Fruit fly (Drosophila melanogaster) whole organism, embryonic: Measurements from ENCODE around the gene papi.

ENCODE experiments used
- Ada2b ChIP-seq: fragments of 200-800 bp; sonication (Bioruptor generic); IDR thresholded peaks from 2 replicates; pipeline ENCODE4 v1.3.6; 2022; ENCODE audit warnings: missing biosample characterization, missing genetic modification characterization
- Asciz ChIP-seq: fragments of 200-800 bp; sonication (Bioruptor generic); optimal IDR thresholded peaks from 2 replicates; lab custom pipeline; 2017; ENCODE audit warnings: missing biosample characterization, mild to moderate bottlenecking, missing genetic modification characterization, missing genetic modification reagents
- CG10321 ChIP-seq: fragments of 200-800 bp; sonication (Bioruptor generic); IDR thresholded peaks from 2 replicates; pipeline ENCODE4 v1.3.6; 2022; ENCODE audit warnings: missing biosample characterization, missing genetic modification characterization
- CG12155 ChIP-seq: fragments of 200-800 bp; sonication (Bioruptor generic); optimal IDR thresholded peaks from 3 replicates; lab custom pipeline; 2016; ENCODE audit warnings: missing biosample characterization, missing genetic modification characterization
- CG12744 ChIP-seq: fragments of 200-800 bp; sonication (Bioruptor generic); optimal IDR thresholded peaks from 2 replicates; lab custom pipeline; 2016; ENCODE audit warnings: missing biosample characterization, missing genetic modification characterization
- CG13296 ChIP-seq: fragments of 200-800 bp; sonication (Bioruptor generic); optimal IDR thresholded peaks from 3 replicates; lab custom pipeline; 2018; ENCODE audit warnings: missing biosample characterization, mild to moderate bottlenecking, missing genetic modification characterization
- CG1529 ChIP-seq: fragments of 200-800 bp; sonication (Bioruptor generic); optimal IDR thresholded peaks from 3 replicates; lab custom pipeline; 2018; ENCODE audit warnings: missing biosample characterization, missing genetic modification characterization
- CG1602 ChIP-seq: fragments of 200-800 bp; sonication (Bioruptor generic); optimal IDR thresholded peaks from 3 replicates; lab custom pipeline; 2016; ENCODE audit warnings: missing biosample characterization, missing genetic modification characterization
- CG17361 ChIP-seq: fragments of 200-800 bp; sonication (Bioruptor generic); IDR thresholded peaks from 3 replicates; pipeline ENCODE4 v1.3.6; 2022; ENCODE audit warnings: missing biosample characterization, missing genetic modification characterization
- CG2875 ChIP-seq: fragments of 200-800 bp; sonication (Bioruptor generic); optimal IDR thresholded peaks from 2 replicates; lab custom pipeline; 2017; ENCODE audit warnings: missing biosample characterization, mild to moderate bottlenecking, missing genetic modification characterization, missing genetic modification reagents
- CG30020 ChIP-seq: fragments of 200-800 bp; optimal IDR thresholded peaks from 2 replicates; lab custom pipeline; 2019; ENCODE audit warnings: missing biosample characterization, mild to moderate bottlenecking, missing genetic modification characterization, moderate library complexity
- CG42726 ChIP-seq: fragments of 200-800 bp; sonication (Bioruptor generic); IDR thresholded peaks from 2 replicates; pipeline ENCODE4 v1.3.6; 2022; ENCODE audit warnings: missing biosample characterization, missing genetic modification characterization; ENCODE audit not compliant: partially characterized antibody
- CG4328 ChIP-seq: fragments of 200-800 bp; sonication (Bioruptor generic); optimal IDR thresholded peaks from 3 replicates; lab custom pipeline; 2017; ENCODE audit warnings: missing biosample characterization, missing genetic modification reagents, missing genetic modification characterization
- CG4707 ChIP-seq: fragments of 200-800 bp; sonication (Bioruptor generic); optimal IDR thresholded peaks from 2 replicates; lab custom pipeline; 2018; ENCODE audit warnings: missing biosample characterization, mild to moderate bottlenecking, missing genetic modification characterization, moderate library complexity
- CG6175 ChIP-seq: fragments of 200-800 bp; sonication (Bioruptor generic); IDR thresholded peaks from 3 replicates; pipeline ENCODE4 v1.3.6; 2022; ENCODE audit warnings: missing biosample characterization, missing genetic modification characterization
- CG6765 ChIP-seq: fragments of 200-800 bp; sonication (Bioruptor generic); optimal IDR thresholded peaks from 3 replicates; lab custom pipeline; 2017; ENCODE audit warnings: missing biosample characterization, mild to moderate bottlenecking, missing genetic modification characterization
- CG6813 ChIP-seq: fragments of 200-800 bp; sonication (Bioruptor generic); optimal IDR thresholded peaks from 2 replicates; lab custom pipeline; 2017; ENCODE audit warnings: missing biosample characterization, missing genetic modification characterization, mild to moderate bottlenecking, moderate library complexity, missing genetic modification reagents
- CG8359 ChIP-seq: fragments of 200-800 bp; sonication (Bioruptor generic); optimal IDR thresholded peaks from 2 replicates; lab custom pipeline; 2017; ENCODE audit warnings: missing biosample characterization, mild to moderate bottlenecking, missing genetic modification characterization, borderline replicate concordance
- CG8944 ChIP-seq: fragments of 200-800 bp; sonication (Bioruptor generic); optimal IDR thresholded peaks from 3 replicates; lab custom pipeline; 2016; ENCODE audit warnings: missing biosample characterization, missing genetic modification characterization
- CG9215 ChIP-seq: fragments of 200-800 bp; sonication (Bioruptor generic); IDR thresholded peaks from 2 replicates; pipeline ENCODE4 v1.3.6; 2022; ENCODE audit warnings: missing biosample characterization, missing genetic modification characterization
- CG9932 ChIP-seq: fragments of 200-800 bp; sonication (Bioruptor generic); IDR thresholded peaks from 2 replicates; pipeline ENCODE4 v1.3.6; 2022; ENCODE audit warnings: missing biosample characterization, missing genetic modification characterization
- CTCF ChIP-seq: fragments of 200-800 bp; sonication (Bioruptor generic); optimal IDR thresholded peaks from 2 replicates; lab custom pipeline; 2017; ENCODE audit warnings: missing biosample characterization, mild to moderate bottlenecking, missing genetic modification characterization, moderate library complexity
- Dip2 ChIP-seq: fragments of 200-800 bp; sonication (Bioruptor generic); IDR thresholded peaks from 2 replicates; pipeline ENCODE4 v1.3.6; 2022; ENCODE audit warnings: missing biosample characterization, missing genetic modification characterization
- Ets65A ChIP-seq: fragments of 200-800 bp; sonication (Bioruptor generic); peaks from one replicate; lab custom pipeline; 2016; ENCODE audit warnings: missing biosample characterization, missing genetic modification characterization
- Fer3 ChIP-seq: fragments of 200-800 bp; sonication (Bioruptor generic); optimal IDR thresholded peaks from 2 replicates; lab custom pipeline; 2018; ENCODE audit warnings: missing biosample characterization, mild to moderate bottlenecking, missing genetic modification characterization, moderate library complexity
- GATAe ChIP-seq: fragments of 200-800 bp; sonication (Bioruptor generic); conservative IDR thresholded peaks from 2 replicates; pipeline ENCODE4 v1.3.6; 2022; ENCODE audit warnings: missing biosample characterization, missing genetic modification characterization
- HmgD ChIP-seq: fragments of 200-800 bp; sonication (Bioruptor generic); optimal IDR thresholded peaks from 3 replicates; lab custom pipeline; 2016; ENCODE audit warnings: missing biosample characterization, missing genetic modification characterization
- HmgZ ChIP-seq: fragments of 200-800 bp; sonication (Bioruptor generic); optimal IDR thresholded peaks from 2 replicates; lab custom pipeline; 2018; ENCODE audit warnings: missing biosample characterization, mild to moderate bottlenecking, missing genetic modification characterization
- MBD-R2 ChIP-seq: fragments of 200-800 bp; sonication (Bioruptor generic); IDR thresholded peaks from 2 replicates; pipeline ENCODE4 v1.3.6; 2022; ENCODE audit warnings: missing biosample characterization, missing genetic modification characterization
- Oaz ChIP-seq: fragments of 200-800 bp; sonication (Bioruptor generic); IDR thresholded peaks from 2 replicates; pipeline ENCODE4 v1.3.6; 2022; ENCODE audit warnings: missing biosample characterization, missing genetic modification characterization
- Ssrp ChIP-seq: fragments of 200-800 bp; sonication (Bioruptor generic); optimal IDR thresholded peaks from 2 replicates; lab custom pipeline; 2018; ENCODE audit warnings: missing biosample characterization, mild to moderate bottlenecking, missing genetic modification characterization, moderate library complexity
- ac ChIP-seq: fragments of 200-800 bp; sonication (Bioruptor generic); optimal IDR thresholded peaks from 3 replicates; lab custom pipeline; 2017; ENCODE audit warnings: missing biosample characterization, mild to moderate bottlenecking, missing genetic modification characterization
- al ChIP-seq: fragments of 200-800 bp; sonication (Bioruptor generic); IDR thresholded peaks from 2 replicates; pipeline ENCODE4 v1.3.6; 2022; ENCODE audit warnings: missing biosample characterization, missing genetic modification characterization
- cg ChIP-seq: fragments of 200-800 bp; sonication (Bioruptor generic); optimal IDR thresholded peaks from 3 replicates; lab custom pipeline; 2019; ENCODE audit warnings: missing biosample characterization, mild to moderate bottlenecking, missing genetic modification characterization, moderate library complexity
- chif ChIP-seq, 2 experiments: fragments of 200-800 bp; sonication (Bioruptor generic); optimal IDR thresholded peaks; 3 replicates each; lab custom pipeline; 2016; ENCODE audit warnings: missing biosample characterization in 2 of 2, missing genetic modification characterization in 2 of 2
- disco-r ChIP-seq: fragments of 200-800 bp; sonication (Bioruptor generic); optimal IDR thresholded peaks from 2 replicates; lab custom pipeline; 2016; ENCODE audit warnings: missing biosample characterization, missing genetic modification characterization
- eve ChIP-seq, 2 experiments: fragments of >200 bp; optimal IDR thresholded peaks; 2 replicates each; lab custom pipeline; 2017; ENCODE audit warnings: missing biosample characterization in 2 of 2, missing genetic modification characterization in 2 of 2
- gcm ChIP-seq: fragments of 200-800 bp; sonication (Bioruptor generic); optimal IDR thresholded peaks from 2 replicates; lab custom pipeline; 2019; ENCODE audit warnings: missing biosample characterization, mild to moderate bottlenecking, missing genetic modification characterization, moderate library complexity
- gcm2 ChIP-seq: fragments of 200-800 bp; sonication (Bioruptor generic); optimal IDR thresholded peaks from 2 replicates; lab custom pipeline; 2016; ENCODE audit warnings: missing biosample characterization, missing genetic modification characterization
- gro ChIP-seq: fragments of 200-800 bp; sonication (Bioruptor generic); optimal IDR thresholded peaks from 2 replicates; lab custom pipeline; 2016; ENCODE audit warnings: missing biosample characterization, missing genetic modification characterization
- jumu ChIP-seq: fragments of 200-800 bp; sonication (Bioruptor generic); optimal IDR thresholded peaks from 3 replicates; lab custom pipeline; 2016; ENCODE audit warnings: missing biosample characterization, missing genetic modification characterization
- knrl ChIP-seq: fragments of 200-800 bp; sonication (Bioruptor generic); IDR thresholded peaks from 3 replicates; pipeline ENCODE4 v1.3.6; 2022; ENCODE audit warnings: missing biosample characterization, missing genetic modification characterization; ENCODE audit not compliant: partially characterized antibody
- lmd ChIP-seq: fragments of 200-800 bp; sonication (Bioruptor generic); IDR thresholded peaks from 2 replicates; pipeline ENCODE4 v1.3.6; 2022; ENCODE audit warnings: missing biosample characterization, missing genetic modification characterization
- maf-S ChIP-seq: fragments of 200-800 bp; sonication (Bioruptor generic); optimal IDR thresholded peaks from 2 replicates; lab custom pipeline; 2016; ENCODE audit warnings: missing biosample characterization, missing genetic modification characterization
- pfk ChIP-seq: fragments of 200-800 bp; sonication (Bioruptor generic); optimal IDR thresholded peaks from 2 replicates; lab custom pipeline; 2018; ENCODE audit warnings: missing biosample characterization, mild to moderate bottlenecking, missing genetic modification characterization, moderate library complexity
- phol ChIP-seq: fragments of 200-800 bp; sonication (Bioruptor generic); optimal IDR thresholded peaks from 3 replicates; lab custom pipeline; 2018; ENCODE audit warnings: missing biosample characterization, mild to moderate bottlenecking, missing genetic modification characterization, moderate library complexity
- pnt ChIP-seq: fragments of 200-800 bp; sonication (Bioruptor generic); optimal IDR thresholded peaks from 3 replicates; lab custom pipeline; 2016; ENCODE audit warnings: missing biosample characterization, missing genetic modification characterization
- seq ChIP-seq: fragments of 200-800 bp; sonication (Bioruptor generic); IDR thresholded peaks from 2 replicates; pipeline ENCODE4 v1.3.6; 2022; ENCODE audit warnings: missing biosample characterization, missing genetic modification characterization
- sug ChIP-seq: fragments of 200-800 bp; optimal IDR thresholded peaks from 2 replicates; lab custom pipeline; 2019; ENCODE audit warnings: missing biosample characterization, mild to moderate bottlenecking, missing genetic modification characterization, moderate library complexity
- tap ChIP-seq: fragments of 200-800 bp; optimal IDR thresholded peaks from 3 replicates; lab custom pipeline; 2019; ENCODE audit warnings: missing biosample characterization, mild to moderate bottlenecking, missing genetic modification characterization, moderate library complexity
- tgo ChIP-seq: fragments of 200-800 bp; sonication (Bioruptor generic); IDR thresholded peaks from 3 replicates; pipeline ENCODE4 v1.3.6; 2022; ENCODE audit warnings: missing biosample characterization, missing genetic modification characterization
- tio ChIP-seq: fragments of 200-800 bp; sonication (Bioruptor generic); optimal IDR thresholded peaks from 2 replicates; lab custom pipeline; 2017; ENCODE audit warnings: missing biosample characterization, missing genetic modification characterization, inconsistent platforms
- z ChIP-seq: fragments of 200-800 bp; sonication (Bioruptor generic); IDR thresholded peaks from 3 replicates; pipeline ENCODE4 v1.3.6; 2022; ENCODE audit warnings: missing biosample characterization, missing genetic modification characterization
- zen ChIP-seq: fragments of 200-800 bp; sonication (Bioruptor generic); optimal IDR thresholded peaks from 3 replicates; lab custom pipeline; 2018; ENCODE audit warnings: missing biosample characterization, mild to moderate bottlenecking, missing genetic modification characterization, moderate library complexity

The papi gene

dm6 chr2L:2216065-2216464, 4.5 kb upstream of the papi start, which contains the start of gene daed (continued):
- TF ChIP-seq al (GFP tag; lab: Robert Waterston, UW) (no peak), CG8359 (GFP tag; lab: Kevin White, UChicago) (no peak), CG13296 (GFP tag; lab: Kevin White, UChicago) (no peak), maf-S (GFP tag; lab: Kevin White, UChicago) (no peak), Ssrp (no peak), tgo (GFP tag; lab: Robert Waterston, UW) (no peak), chif (GFP tag; optimal IDR thresholded peaks at IDR 0.05; lab: Kevin White, UChicago) (no peak), CG10321 (GFP tag; lab: Robert Waterston, UW) (no peak), Asciz (GFP tag; lab: Kevin White, UChicago) (no peak), Ets65A (GFP tag; lab: Kevin White, UChicago) (no peak), GATAe (GFP tag; lab: Robert Waterston, UW) (no peak), z (GFP tag; lab: Robert Waterston, UW) (no peak), CG9932 (GFP tag; lab: Robert Waterston, UW) (no peak), pfk (GFP tag; lab: Kevin White, UChicago) (no peak), CG4328 (no peak), CG1529 (GFP tag; lab: Kevin White, UChicago) (no peak), knrl (no peak), phol (tag; lab: Kevin White, UChicago) (no peak), CG42726 (GFP tag; lab: Robert Waterston, UW) (no peak), cg (GFP tag; lab: Kevin White, UChicago) (no peak), zen (tag; lab: Kevin White, UChicago) (peak; percentile 99), CG6175 (GFP tag; lab: Robert Waterston, UW) (no peak), CG4707 (GFP tag; lab: Kevin White, UChicago) (no peak), gcm (GFP tag; lab: Kevin White, UChicago) (no peak), jumu (GFP tag; lab: Kevin White, UChicago) (no peak), lmd (GFP tag; lab: Robert Waterston, UW) (no peak), tap (no peak), CG12155 (GFP tag; lab: Kevin White, UChicago) (no peak), gcm2 (GFP tag; lab: Kevin White, UChicago) (no peak), Ada2b (no peak), CG12744 (no peak), CG8944 (GFP tag; lab: Kevin White, UChicago) (no peak), CG30020 (tag; lab: Kevin White, UChicago) (no peak), seq (GFP tag; lab: Robert Waterston, UW) (no peak), CG9215 (GFP tag; lab: Robert Waterston, UW) (no peak), ac (GFP tag; lab: Kevin White, UChicago) (no peak), CG6765 (GFP tag; lab: Kevin White, UChicago) (no peak), CG2875 (no peak), gro (GFP tag; lab: Kevin White, UChicago) (peak; percentile 9), Dip2 (GFP tag; lab: Robert Waterston, UW) (no peak), pnt (GFP tag; lab: Kevin White, UChicago) (no peak), disco-r (GFP tag; lab: Kevin White, UChicago) (no peak), CTCF (no peak), CG6813 (GFP tag; lab: Kevin White, UChicago) (no peak), tio (no peak), sug (tag; lab: Kevin White, UChicago) (no peak), MBD-R2 (GFP tag; lab: Robert Waterston, UW) (peak; percentile 74), CG17361 (GFP tag; lab: Robert Waterston, UW) (no peak), Oaz (GFP tag; lab: Robert Waterston, UW) (no peak), HmgD (no peak), eve (GFP tag; optimal IDR thresholded peaks at IDR 0.05; lab: Kevin White, UChicago) (no peak), HmgZ (tag; lab: Kevin White, UChicago) (no peak), CG1602 (no peak), Fer3 (tag; lab: Kevin White, UChicago) (no peak)
